Worm (Caenorhabditis elegans): ENCODE data around the gene R10H10.7.

- TF ChIP-seq blmp-1 (tag; optimal IDR thresholded peaks at IDR 0.05) (no peak), unc-62 (GFP tag; optimal IDR thresholded peaks at IDR 0.05) (no peak), nhr-76 (tag; optimal IDR thresholded peaks at IDR 0.05) (no peak), nhr-12 (tag; optimal IDR thresholded peaks at IDR 0.05) (no peak), bed-3 (GFP tag; optimal IDR thresholded peaks at IDR 0.05) (no peak), pha-4 (tag; optimal IDR thresholded peaks at IDR 0.05) (no peak), lin-13 (tag; optimal IDR thresholded peaks at IDR 0.05) (no peak)
These were observed 23.4 kb upstream of the R10H10.7 start for ce11 chrIV:10437114-10437513.
